Fruit fly (Drosophila melanogaster): ENCODE results near the gene HP4.

The HP4 gene

dm6 chr3L:7960707-7961695 is 15.0 kb downstream of the HP4 start (continued):
- TF ChIP-seq CG34376 (GFP tag; optimal IDR thresholded peaks at IDR 0.05) (peak; percentile 88), Pdp1 (GFP tag; optimal IDR thresholded peaks at IDR 0.05) (peak in 1 of 2 experiments; percentile 47), lov (optimal IDR thresholded peaks at IDR 0.05) (no peak), lov (GFP tag; IDR thresholded peaks at IDR 0.05) (peak; percentile 48; the same call in 1 of the 3 replicates), dm (GFP tag; optimal IDR thresholded peaks at IDR 0.05) (no peak), lab (GFP tag; optimal IDR thresholded peaks at IDR 0.05) (peak; percentile 13), CG1602 (GFP tag; optimal IDR thresholded peaks at IDR 0.05) (no peak), pfk (GFP tag; optimal IDR thresholded peaks at IDR 0.05) (peak; percentile 37), Nf-YA (GFP tag; IDR thresholded peaks at IDR 0.05) (no peak), scrt (GFP tag; optimal IDR thresholded peaks at IDR 0.05) (peak; percentile 39), wek (GFP tag; optimal IDR thresholded peaks at IDR 0.05) (peak; percentile 11), BtbVII (GFP tag; optimal IDR thresholded peaks at IDR 0.05) (peak; percentile 23), sc (optimal IDR thresholded peaks at IDR 0.05) (no peak), sc (GFP tag; optimal IDR thresholded peaks at IDR 0.05) (peak; percentile 42), stwl (tag; optimal IDR thresholded peaks at IDR 0.05) (no peak), mam (GFP tag; optimal IDR thresholded peaks at IDR 0.05) (no peak), ci (GFP tag; IDR thresholded peaks at IDR 0.05) (0 out of 3 replicates have a peak, but pooled peaks have one; percentile 22), CG3407 (GFP tag; optimal IDR thresholded peaks at IDR 0.05) (peak; percentile 51), Lhr (GFP tag; optimal IDR thresholded peaks at IDR 0.05) (peak; percentile 23), fd64A (GFP tag; optimal IDR thresholded peaks at IDR 0.05) (peak; percentile 18), BEAF-32 (GFP tag; optimal IDR thresholded peaks at IDR 0.05) (no peak), Vsx1 (GFP tag; optimal IDR thresholded peaks at IDR 0.05) (peak; percentile 66), CG12236 (GFP tag; optimal IDR thresholded peaks at IDR 0.05) (no peak), cwo (GFP tag; optimal IDR thresholded peaks at IDR 0.05) (peak; percentile 26), zfh1 (GFP tag; IDR thresholded peaks at IDR 0.05) (peak; percentile 52; the same call in 2 of the 3 replicates), Ets65A (GFP tag) (peak; percentile 91), eve (GFP tag; optimal IDR thresholded peaks at IDR 0.05) (peak in 1 of 2 experiments; percentile 3), lilli (GFP tag; optimal IDR thresholded peaks at IDR 0.05) (no peak), Nf-YC (tag; optimal IDR thresholded peaks at IDR 0.05) (peak; percentile 33), mirr (GFP tag; optimal IDR thresholded peaks at IDR 0.05) (peak; percentile 85), ATbp (GFP tag; optimal IDR thresholded peaks at IDR 0.05) (peak; percentile 49), onecut (GFP tag; IDR thresholded peaks at IDR 0.05) (peak; percentile 16; the same call in 1 of the 2 replicates), Bteb2 (GFP tag; optimal IDR thresholded peaks at IDR 0.05) (no peak), CG17361 (GFP tag; IDR thresholded peaks at IDR 0.05) (0 out of 3 replicates have a peak, but pooled peaks have one; percentile 26), Hmx (GFP tag; optimal IDR thresholded peaks at IDR 0.05) (no peak), gem (tag; optimal IDR thresholded peaks at IDR 0.05) (peak; percentile 5), CG15269 (tag; optimal IDR thresholded peaks at IDR 0.05) (peak; percentile 45), CG16779 (GFP tag; IDR thresholded peaks at IDR 0.05) (no peak), B-H2 (GFP tag; optimal IDR thresholded peaks at IDR 0.05) (peak; percentile 53), nerfin-1 (tag; optimal IDR thresholded peaks at IDR 0.05) (no peak), Camta (GFP tag; optimal IDR thresholded peaks at IDR 0.05) (peak; percentile 43), CG13296 (GFP tag; optimal IDR thresholded peaks at IDR 0.05) (peak; percentile 11), CG17328 (GFP tag; IDR thresholded peaks at IDR 0.05) (peak; percentile 24; the same call in 1 of the 2 replicates), Spps (tag; optimal IDR thresholded peaks at IDR 0.05) (no peak), Mes4 (GFP tag; optimal IDR thresholded peaks at IDR 0.05) (peak; percentile 27), lola (GFP tag; optimal IDR thresholded peaks at IDR 0.05) (peak in 1 of 3 experiments; percentile 17), CG18764 (GFP tag; optimal IDR thresholded peaks at IDR 0.05) (peak; percentile 17)

All from whole organism, embryonic.